Fruit fly (Drosophila melanogaster) whole organism, embryonic: ENCODE measurements around the gene snky.

ENCODE experiments used
- Aef1 ChIP-seq: fragments of 200-800 bp; sonication (Bioruptor generic); IDR thresholded peaks from 3 replicates; pipeline ENCODE4 v1.3.6; 2022; ENCODE audit warnings: missing biosample characterization, missing genetic modification characterization
- Asciz ChIP-seq: fragments of 200-800 bp; sonication (Bioruptor generic); optimal IDR thresholded peaks from 2 replicates; lab custom pipeline; 2017; ENCODE audit warnings: missing biosample characterization, mild to moderate bottlenecking, missing genetic modification characterization, missing genetic modification reagents
- Bdp1 ChIP-seq: fragments of 200-800 bp; sonication (Bioruptor generic); optimal IDR thresholded peaks from 3 replicates; lab custom pipeline; 2016; ENCODE audit warnings: missing biosample characterization, missing genetic modification characterization
- Bteb2 ChIP-seq: fragments of 200-800 bp; sonication (Bioruptor generic); optimal IDR thresholded peaks from 2 replicates; lab custom pipeline; 2016; ENCODE audit warnings: missing biosample characterization, missing genetic modification characterization
- CG10959 ChIP-seq: fragments of 200-800 bp; sonication (Bioruptor generic); IDR thresholded peaks from 2 replicates; pipeline ENCODE4 v1.3.6; 2022; ENCODE audit warnings: missing biosample characterization, missing genetic modification characterization
- CG11504 ChIP-seq: fragments of 200-800 bp; sonication (Bioruptor generic); optimal IDR thresholded peaks from 3 replicates; lab custom pipeline; 2019; ENCODE audit warnings: missing biosample characterization, mild to moderate bottlenecking, missing genetic modification characterization, moderate library complexity
- CG11560 ChIP-seq: fragments of 200-800 bp; sonication (Bioruptor generic); IDR thresholded peaks from 3 replicates; pipeline ENCODE4 v1.3.6; 2022; ENCODE audit warnings: missing biosample characterization, missing genetic modification characterization
- CG11696 ChIP-seq: fragments of 200-800 bp; sonication (Bioruptor generic); IDR thresholded peaks from 2 replicates; pipeline ENCODE4 v1.3.6; 2022; ENCODE audit warnings: missing biosample characterization, missing genetic modification characterization
- CG17359 ChIP-seq: fragments of 200-800 bp; sonication (Bioruptor generic); optimal IDR thresholded peaks from 3 replicates; lab custom pipeline; 2018; ENCODE audit warnings: missing biosample characterization, mild to moderate bottlenecking, missing genetic modification characterization, moderate library complexity
- CG18599 ChIP-seq: fragments of 200-800 bp; sonication (Bioruptor generic); optimal IDR thresholded peaks from 3 replicates; lab custom pipeline; 2017; ENCODE audit warnings: missing biosample characterization, missing genetic modification characterization, mild to moderate bottlenecking, moderate library complexity, missing genetic modification reagents
- CG18619 ChIP-seq: fragments of 200-800 bp; sonication (Bioruptor generic); optimal IDR thresholded peaks from 3 replicates; lab custom pipeline; 2017; ENCODE audit warnings: missing biosample characterization, mild to moderate bottlenecking, missing genetic modification characterization
- CG30431 ChIP-seq: fragments of 200-800 bp; sonication (Bioruptor generic); optimal IDR thresholded peaks from 2 replicates; lab custom pipeline; 2017; ENCODE audit warnings: missing biosample characterization, missing genetic modification characterization
- CG32767 ChIP-seq: fragments of 200-800 bp; sonication (Bioruptor generic); IDR thresholded peaks from 2 replicates; pipeline ENCODE4 v1.3.6; 2022; ENCODE audit warnings: missing biosample characterization, missing genetic modification characterization
- CG34376 ChIP-seq: fragments of 200-800 bp; sonication (Bioruptor generic); optimal IDR thresholded peaks from 2 replicates; lab custom pipeline; 2018; ENCODE audit warnings: missing biosample characterization, mild to moderate bottlenecking, missing genetic modification characterization
- CG4282 ChIP-seq: fragments of 200-800 bp; sonication (Bioruptor generic); optimal IDR thresholded peaks from 2 replicates; lab custom pipeline; 2016; ENCODE audit warnings: missing biosample characterization, missing genetic modification characterization
- CG43689 ChIP-seq: fragments of 200-800 bp; sonication (Bioruptor generic); IDR thresholded peaks from 2 replicates; pipeline ENCODE4 v1.3.6; 2022; ENCODE audit warnings: missing biosample characterization, missing genetic modification characterization
- CG6683 ChIP-seq: fragments of 200-800 bp; sonication (Bioruptor generic); optimal IDR thresholded peaks from 2 replicates; lab custom pipeline; 2017; ENCODE audit warnings: missing biosample characterization, mild to moderate bottlenecking, missing genetic modification characterization, missing genetic modification reagents
- CG6689 ChIP-seq: fragments of 200-800 bp; sonication (Bioruptor generic); IDR thresholded peaks from 2 replicates; pipeline ENCODE4 v1.3.6; 2022; ENCODE audit warnings: missing biosample characterization, missing genetic modification characterization
- CG7745 ChIP-seq: fragments of 200-800 bp; sonication (Bioruptor generic); optimal IDR thresholded peaks from 2 replicates; lab custom pipeline; 2018; ENCODE audit warnings: missing biosample characterization, mild to moderate bottlenecking, missing genetic modification characterization, moderate library complexity
- CG9437 ChIP-seq: fragments of 200-800 bp; sonication (Bioruptor generic); optimal IDR thresholded peaks from 2 replicates; lab custom pipeline; 2018; ENCODE audit warnings: missing biosample characterization, mild to moderate bottlenecking, missing genetic modification characterization
- CG9609 ChIP-seq: fragments of 200-800 bp; sonication (Bioruptor generic); optimal IDR thresholded peaks from 3 replicates; lab custom pipeline; 2016; ENCODE audit warnings: missing biosample characterization, missing genetic modification characterization
- D ChIP-seq, 2 experiments: fragments of 200-800 bp in 1 of 2; fragments of >200 bp in 1 of 2; sonication (Bioruptor generic) in 1 of 2; optimal IDR thresholded peaks; 2 replicates in 1 of 2; 3 replicates in 1 of 2; lab custom pipeline; 2017; ENCODE audit warnings: mild to moderate bottlenecking in 1 of 2, missing biosample characterization in 1 of 2, missing genetic modification characterization in 1 of 2, missing genetic modification reagents in 1 of 2
- Fer1 ChIP-seq: fragments of 200-800 bp; sonication (Bioruptor generic); optimal IDR thresholded peaks from 2 replicates; lab custom pipeline; 2017; ENCODE audit warnings: missing biosample characterization, mild to moderate bottlenecking, missing genetic modification characterization
- Gsc ChIP-seq: fragments of 200-800 bp; sonication (Bioruptor generic); IDR thresholded peaks from 2 replicates; pipeline ENCODE4 v1.3.6; 2022; ENCODE audit warnings: missing biosample characterization, missing genetic modification characterization
- HHEX ChIP-seq: fragments of 200-800 bp; sonication (Bioruptor generic); optimal IDR thresholded peaks from 3 replicates; lab custom pipeline; 2017; ENCODE audit warnings: missing biosample characterization, mild to moderate bottlenecking, missing genetic modification characterization, missing genetic modification reagents
- Hr78 ChIP-seq, 2 experiments: fragments of 200-800 bp in 1 of 2; fragments of >200 bp in 1 of 2; sonication (Bioruptor generic) in 1 of 2; optimal IDR thresholded peaks; 2 replicates each; lab custom pipeline; 2017 to 2019; ENCODE audit warnings: missing biosample characterization in 2 of 2, missing genetic modification characterization in 2 of 2, mild to moderate bottlenecking in 1 of 2, moderate library complexity in 1 of 2
- Poxn ChIP-seq: fragments of 200-800 bp; sonication (Bioruptor generic); IDR thresholded peaks from 2 replicates; pipeline ENCODE4 v1.3.6; 2022; ENCODE audit warnings: missing biosample characterization, missing genetic modification characterization
- Scr ChIP-seq: fragments of 200-800 bp; sonication (Bioruptor generic); IDR thresholded peaks from 2 replicates; pipeline ENCODE4 v1.3.6; 2022; ENCODE audit warnings: missing biosample characterization, missing genetic modification characterization; ENCODE audit not compliant: partially characterized antibody
- Ssrp ChIP-seq: fragments of 200-800 bp; sonication (Bioruptor generic); optimal IDR thresholded peaks from 2 replicates; lab custom pipeline; 2018; ENCODE audit warnings: missing biosample characterization, mild to moderate bottlenecking, missing genetic modification characterization, moderate library complexity
- br ChIP-seq: fragments of >200 bp; optimal IDR thresholded peaks from 2 replicates; lab custom pipeline; 2017
- croc ChIP-seq: fragments of 200-800 bp; sonication (Bioruptor generic); conservative IDR thresholded peaks from 3 replicates; pipeline ENCODE4 v1.3.6; 2022; ENCODE audit warnings: missing biosample characterization, missing genetic modification characterization
- dysf ChIP-seq: fragments of 200-800 bp; sonication (Bioruptor generic); IDR thresholded peaks from 3 replicates; pipeline ENCODE4 v1.3.6; 2022; ENCODE audit warnings: missing biosample characterization, missing genetic modification characterization
- emc ChIP-seq: fragments of 200-800 bp; sonication (Bioruptor generic); optimal IDR thresholded peaks from 2 replicates; lab custom pipeline; 2016; ENCODE audit warnings: missing biosample characterization, missing genetic modification characterization
- ems ChIP-seq: fragments of 200-800 bp; sonication (Bioruptor generic); optimal IDR thresholded peaks from 3 replicates; lab custom pipeline; 2016; ENCODE audit warnings: missing biosample characterization, missing genetic modification characterization
- gsb ChIP-seq: fragments of 200-800 bp; sonication (Bioruptor generic); IDR thresholded peaks from 2 replicates; pipeline ENCODE4 v1.3.6; 2022; ENCODE audit warnings: missing biosample characterization, missing genetic modification characterization
- mld ChIP-seq: fragments of 200-800 bp; sonication (Bioruptor generic); IDR thresholded peaks from 3 replicates; pipeline ENCODE4 v1.3.6; 2022; ENCODE audit warnings: missing biosample characterization, missing genetic modification characterization; ENCODE audit not compliant: partially characterized antibody
- odd ChIP-seq: fragments of 200-800 bp; sonication (Bioruptor generic); optimal IDR thresholded peaks from 2 replicates; lab custom pipeline; 2017; ENCODE audit warnings: missing biosample characterization, mild to moderate bottlenecking, missing genetic modification characterization
- otp ChIP-seq: fragments of 200-800 bp; sonication (Bioruptor generic); IDR thresholded peaks from 3 replicates; pipeline ENCODE4, ENCODE4 v1.3.6; 2022; ENCODE audit warnings: missing biosample characterization, missing genetic modification characterization
- p53 ChIP-seq: fragments of 200-800 bp; sonication (Bioruptor generic); optimal IDR thresholded peaks from 2 replicates; lab custom pipeline; 2016; ENCODE audit warnings: missing biosample characterization, missing genetic modification characterization
- prd ChIP-seq, 3 experiments: fragments of >200 bp in 2 of 3; fragments of 200-800 bp in 1 of 3; sonication (Bioruptor generic) in 1 of 3; optimal IDR thresholded peaks in 2 of 3; IDR thresholded peaks in 1 of 3; 2 replicates in 2 of 3; 3 replicates in 1 of 3; pipeline versions ENCODE4 v1.3.6 to Lab custom; 2017 to 2022; ENCODE audit warnings: missing biosample characterization in 1 of 3, missing genetic modification characterization in 1 of 3
- pzg ChIP-seq: fragments of 200-800 bp; sonication (Bioruptor generic); optimal IDR thresholded peaks from 3 replicates; lab custom pipeline; 2018; ENCODE audit warnings: missing biosample characterization, mild to moderate bottlenecking, missing genetic modification characterization, moderate library complexity
- sc ChIP-seq, 3 experiments: fragments of >200 bp in 2 of 3; fragments of 200-800 bp in 1 of 3; sonication (Bioruptor generic) in 1 of 3; optimal IDR thresholded peaks; 2 replicates in 2 of 3; 3 replicates in 1 of 3; lab custom pipeline; 2017; ENCODE audit warnings: mild to moderate bottlenecking in 1 of 3, missing biosample characterization in 1 of 3, missing genetic modification characterization in 1 of 3, missing genetic modification reagents in 1 of 3
- sens-2 ChIP-seq: fragments of 200-800 bp; sonication (Bioruptor generic); IDR thresholded peaks from 2 replicates; pipeline ENCODE4 v1.3.6; 2022; ENCODE audit warnings: missing biosample characterization, missing genetic modification characterization
- shn ChIP-seq: fragments of 200-800 bp; sonication (Bioruptor generic); optimal IDR thresholded peaks from 3 replicates; lab custom pipeline; 2016; ENCODE audit warnings: missing biosample characterization, missing genetic modification characterization
- sob ChIP-seq: fragments of 200-800 bp; sonication (Bioruptor generic); IDR thresholded peaks from 2 replicates; pipeline ENCODE4 v1.3.6; 2022; ENCODE audit warnings: missing biosample characterization, missing genetic modification characterization
- trem ChIP-seq: fragments of 200-800 bp; optimal IDR thresholded peaks from 3 replicates; lab custom pipeline; 2019; ENCODE audit warnings: missing biosample characterization, mild to moderate bottlenecking, missing genetic modification characterization, moderate library complexity
- tx ChIP-seq: fragments of 200-800 bp; sonication (Bioruptor generic); optimal IDR thresholded peaks from 2 replicates; lab custom pipeline; 2016; ENCODE audit warnings: missing biosample characterization, missing genetic modification characterization
- z ChIP-seq: fragments of 200-800 bp; sonication (Bioruptor generic); IDR thresholded peaks from 3 replicates; pipeline ENCODE4 v1.3.6; 2022; ENCODE audit warnings: missing biosample characterization, missing genetic modification characterization
- zf30C ChIP-seq: fragments of 200-800 bp; sonication (Bioruptor generic); optimal IDR thresholded peaks from 3 replicates; lab custom pipeline; 2018; ENCODE audit warnings: missing biosample characterization, mild to moderate bottlenecking, missing genetic modification characterization

Gene snky

DNA sequence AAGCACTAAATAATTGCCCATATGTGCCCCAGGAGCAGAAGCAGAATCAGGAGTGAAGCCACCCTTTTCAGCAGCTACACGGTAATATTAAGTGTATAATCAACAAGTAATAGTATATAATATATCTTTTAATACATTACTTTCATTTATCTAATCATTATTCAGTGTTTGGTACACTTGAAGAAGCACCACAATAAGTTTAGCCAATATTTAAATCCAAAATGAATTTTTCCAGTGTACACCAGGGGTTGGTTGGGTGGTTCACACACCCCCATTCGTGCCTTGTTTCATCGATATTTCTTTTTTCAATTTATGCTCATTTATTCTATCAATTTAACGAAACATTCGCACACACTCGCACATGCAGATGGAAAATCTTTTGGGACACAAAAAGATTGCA is 23.3 kb downstream of the snky start (continued):
- TF ChIP-seq gsb (GFP tag; lab: Robert Waterston, UW) (no peak), zf30C (peak; percentile 25), Bdp1 (GFP tag; lab: Kevin White, UChicago) (no peak), CG32767 (GFP tag; lab: Robert Waterston, UW) (no peak), croc (GFP tag; lab: Robert Waterston, UW) (peak; percentile 57; the same call in 2 of the 3 replicates), sens-2 (GFP tag; lab: Robert Waterston, UW) (0 out of 2 replicates have a peak, but pooled peaks have one; percentile 10), CG10959 (GFP tag; lab: Robert Waterston, UW) (0 out of 2 replicates have a peak, but pooled peaks have one; percentile 10), CG7745 (tag; lab: Kevin White, UChicago) (no peak), CG6689 (GFP tag; lab: Robert Waterston, UW) (peak; percentile 54), HHEX (GFP tag; lab: Kevin White, UChicago) (peak; percentile 42), CG17359 (peak; percentile 63), shn (GFP tag; lab: Kevin White, UChicago) (no peak), Aef1 (0 out of 3 replicates have a peak, but pooled peaks have one; percentile 35), sc (optimal IDR thresholded peaks at IDR 0.05; lab: Kevin White, UChicago) (no peak), sc (GFP tag; optimal IDR thresholded peaks at IDR 0.05; lab: Kevin White, UChicago) (peak; percentile 31), tx (no peak), Hr78 (GFP tag; optimal IDR thresholded peaks at IDR 0.05; lab: Kevin White, UChicago) (no peak), emc (no peak), Scr (GFP tag; lab: Robert Waterston, UW) (no peak), pzg (GFP tag; lab: Kevin White, UChicago) (no peak), ems (GFP tag; lab: Kevin White, UChicago) (no peak), CG11504 (tag; lab: Kevin White, UChicago) (peak; percentile 81), z (GFP tag; lab: Robert Waterston, UW) (no peak), p53 (GFP tag; lab: Kevin White, UChicago) (no peak), CG18619 (GFP tag; lab: Kevin White, UChicago) (peak; percentile 2), CG43689 (GFP tag; lab: Robert Waterston, UW) (no peak), Bteb2 (GFP tag; lab: Kevin White, UChicago) (no peak), trem (peak; percentile 36), Asciz (peak; percentile 33), Ssrp (peak; percentile 60), CG34376 (GFP tag; lab: Kevin White, UChicago) (no peak), prd (optimal IDR thresholded peaks at IDR 0.05; lab: Kevin White, UChicago) (no peak), prd (GFP tag; IDR thresholded peaks at IDR 0.05; lab: Robert Waterston, UW) (peak; percentile 59; the same call in 2 of the 3 replicates), CG11696 (GFP tag; lab: Robert Waterston, UW) (no peak), CG18599 (GFP tag; lab: Kevin White, UChicago) (peak; percentile 68), CG30431 (GFP tag; lab: Kevin White, UChicago) (peak; percentile 1), D (optimal IDR thresholded peaks at IDR 0.05; lab: Kevin White, UChicago) (no peak), D (GFP tag; optimal IDR thresholded peaks at IDR 0.05; lab: Kevin White, UChicago) (peak; percentile 77), dysf (GFP tag; lab: Robert Waterston, UW) (peak; percentile 57; the same call in 2 of the 3 replicates), CG6683 (no peak), Gsc (no peak), CG11560 (0 out of 3 replicates have a peak, but pooled peaks have one; percentile 14), CG9437 (GFP tag; lab: Kevin White, UChicago) (peak; percentile 4), Fer1 (GFP tag; lab: Kevin White, UChicago) (peak; percentile 67), Poxn (GFP tag; lab: Robert Waterston, UW) (no peak), CG4282 (GFP tag; lab: Kevin White, UChicago) (no peak), br (lab: Kevin White, UChicago) (no peak), CG9609 (GFP tag; lab: Kevin White, UChicago) (no peak), otp (GFP tag; lab: Robert Waterston, UW) (no peak), mld (no peak), odd (GFP tag; lab: Kevin White, UChicago) (no peak), sob (GFP tag; lab: Robert Waterston, UW) (peak; percentile 49; the same call in 1 of the 2 replicates)
